Worm (Caenorhabditis elegans): ENCODE results near the gene ZK546.2.

DNA sequence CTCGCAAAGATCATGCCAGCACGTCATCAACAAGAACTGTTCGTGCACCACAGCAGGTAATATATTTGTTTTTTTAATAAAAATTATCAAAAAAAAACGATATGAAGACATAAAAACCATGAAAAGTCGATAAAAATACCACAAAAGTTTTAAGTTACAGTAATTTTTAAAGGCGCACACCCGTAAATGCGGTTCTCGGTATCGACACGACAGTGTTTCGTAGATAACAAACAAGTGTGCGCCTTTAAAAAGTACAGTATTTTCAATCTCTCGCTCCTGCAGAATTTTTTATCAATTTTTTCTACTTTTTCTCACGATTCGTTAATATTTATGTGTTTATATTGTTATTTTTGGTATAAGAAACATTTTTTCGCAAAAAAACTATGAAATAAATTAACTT lies 40.5 kb upstream of the ZK546.2 start:
- TF ChIP-seq dsc-1 (tag; optimal IDR thresholded peaks at IDR 0.05) (no peak), unc-62 (GFP tag; optimal IDR thresholded peaks at IDR 0.05) (no peak), lin-39 (tag; optimal IDR thresholded peaks at IDR 0.05) (no peak)

Measured in whole organism, L1 larva.